Worm (Caenorhabditis elegans): ENCODE data around the gene ZK328.6.

The ZK328.6 gene

DNA sequence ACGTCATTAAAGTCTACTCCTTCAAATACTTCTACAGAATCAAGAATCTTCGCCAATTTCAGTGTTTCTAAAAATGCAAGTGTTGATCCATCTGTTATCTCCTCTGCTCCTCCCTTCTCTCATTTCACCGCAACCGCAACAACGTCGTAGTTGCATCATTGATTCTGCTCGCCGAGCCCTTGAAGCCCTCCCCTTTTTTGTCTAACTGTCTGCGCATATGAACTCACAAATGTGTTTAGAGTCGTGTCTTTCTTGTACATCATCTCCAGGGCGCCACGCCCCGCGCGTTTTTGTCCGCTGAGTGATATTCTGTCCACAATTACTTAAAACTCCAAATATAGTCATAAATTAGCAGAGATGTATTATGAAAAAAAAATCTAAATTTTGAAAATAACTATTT lies 42.4 kb downstream of the ZK328.6 start:
- TF ChIP-seq fos-1 (tag; optimal IDR thresholded peaks at IDR 0.05) = no peak
- peak; percentile 28 for TF ChIP-seq rnt-1 (tag; optimal IDR thresholded peaks at IDR 0.05)
- no peak for TF ChIP-seq nhr-76 (tag; optimal IDR thresholded peaks at IDR 0.05)
- no peak for TF ChIP-seq zag-1 (tag; optimal IDR thresholded peaks at IDR 0.05)
- peak; percentile 7 for TF ChIP-seq nhr-71 (tag; optimal IDR thresholded peaks at IDR 0.05)
- TF ChIP-seq nhr-19 (GFP tag; conservative IDR thresholded peaks at IDR 0.05) = 0 out of 2 replicates have a peak, but pooled peaks have one; percentile 12
- TF ChIP-seq irx-1 (tag; optimal IDR thresholded peaks at IDR 0.05) = no peak
- TF ChIP-seq C34B4.2 (tag; optimal IDR thresholded peaks at IDR 0.05) = no peak
- peak in 1 of 2 experiments; percentile 4 for TF ChIP-seq lin-35 (GFP tag; optimal IDR thresholded peaks at IDR 0.05)
- no peak for TF ChIP-seq efl-1 (optimal IDR thresholded peaks at IDR 0.05)
- no peak for TF ChIP-seq efl-1 (GFP tag; optimal IDR thresholded peaks at IDR 0.05 in 1 of 2)
- no peak for TF ChIP-seq lin-15B (tag; optimal IDR thresholded peaks at IDR 0.05)
- peak; percentile 50 for TF ChIP-seq lin-14 (GFP tag; optimal IDR thresholded peaks at IDR 0.05)
- no peak for TF ChIP-seq nhr-12 (tag; optimal IDR thresholded peaks at IDR 0.05)
- TF ChIP-seq ceh-82 (tag; optimal IDR thresholded peaks at IDR 0.05) = peak in 1 of 3 experiments; percentile 14
- peak in 1 of 2 experiments; percentile 16 for TF ChIP-seq lsy-2 (tag; optimal IDR thresholded peaks at IDR 0.05)
- peak; percentile 15 for TF ChIP-seq mep-1 (tag; optimal IDR thresholded peaks at IDR 0.05)
- TF ChIP-seq aha-1 (tag; optimal IDR thresholded peaks at IDR 0.05) = no peak
- peak; percentile 9 for TF ChIP-seq egl-13 (tag; optimal IDR thresholded peaks at IDR 0.05)

DNA sequence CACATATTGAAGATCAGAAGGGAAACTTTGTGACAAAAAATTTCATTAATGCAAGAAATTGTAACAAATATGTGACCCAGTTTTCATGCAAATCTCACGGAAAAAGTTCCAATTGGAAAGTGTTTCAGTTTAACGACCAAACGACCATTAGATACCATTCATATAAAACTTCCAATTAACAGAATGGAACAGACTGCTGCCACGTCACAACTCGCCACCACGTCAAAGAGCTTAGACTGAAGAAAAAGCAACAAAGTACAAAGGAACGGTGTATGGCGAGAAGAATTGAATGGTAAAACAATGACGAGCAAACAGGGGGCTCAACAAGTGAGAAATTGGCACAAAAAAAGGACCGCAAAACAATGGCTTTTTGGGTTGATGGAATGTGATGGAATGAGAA lies 45.0 kb downstream of the ZK328.6 start, which contains the start of gene T04C9.3:
TSS of gene T04C9.3 (plus strand) at position 301 of the 400 bp plus-strand sequence.
- TF ChIP-seq nhr-28 (tag; optimal IDR thresholded peaks at IDR 0.05) = no peak
- no peak for TF ChIP-seq lin-14 (GFP tag; optimal IDR thresholded peaks at IDR 0.05)
- TF ChIP-seq nhr-90 (tag; optimal IDR thresholded peaks at IDR 0.05; ENCODE audit: poor library complexity) = no peak
- no peak for TF ChIP-seq C34B4.2 (tag; optimal IDR thresholded peaks at IDR 0.05)
- no peak for TF ChIP-seq nhr-84 (tag; optimal IDR thresholded peaks at IDR 0.05)
- TF ChIP-seq elt-2 (tag; optimal IDR thresholded peaks at IDR 0.05) = no peak
- no peak for TF ChIP-seq mep-1 (tag; optimal IDR thresholded peaks at IDR 0.05)
- no peak for TF ChIP-seq blmp-1 (tag; optimal IDR thresholded peaks at IDR 0.05)
- no peak for TF ChIP-seq lin-13 (GFP tag; optimal IDR thresholded peaks at IDR 0.05)
- no peak for TF ChIP-seq mab-9 (GFP tag; IDR thresholded peaks at IDR 0.05)
- no peak for TF ChIP-seq hpl-2 (GFP tag; optimal IDR thresholded peaks at IDR 0.05)
- TF ChIP-seq unc-130 (tag; optimal IDR thresholded peaks at IDR 0.05) = no peak

DNA sequence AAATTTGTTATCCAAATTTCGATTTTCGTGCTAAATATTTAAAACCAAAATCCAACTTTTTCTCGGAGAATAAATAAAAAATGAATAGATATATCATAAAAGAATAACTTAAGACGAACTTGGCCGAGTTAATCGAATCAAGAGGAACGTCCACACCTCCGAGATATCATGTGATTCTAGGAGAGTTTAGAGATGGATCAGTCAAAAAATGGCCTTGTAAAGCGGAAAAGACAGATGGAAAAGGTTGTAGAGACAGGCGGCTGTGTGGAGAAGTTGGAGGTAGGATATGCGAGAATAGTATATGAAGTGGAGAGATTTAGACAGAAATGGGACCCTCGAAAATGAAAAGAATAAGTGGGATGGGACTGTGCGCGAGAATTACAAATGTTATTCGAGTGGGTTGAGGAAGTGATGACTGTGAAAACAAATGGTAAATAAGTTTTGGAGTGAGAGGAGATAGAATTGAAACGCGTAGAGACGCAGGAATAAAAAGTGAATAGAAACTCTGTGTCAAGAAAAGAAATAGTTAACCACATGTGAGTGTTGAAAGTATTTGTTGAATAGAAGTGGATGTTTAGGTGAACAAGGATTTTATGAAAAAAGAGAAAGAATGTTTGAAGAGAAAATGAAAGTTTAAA lies 47.5 kb downstream of the ZK328.6 start:
- TF ChIP-seq egl-27 (tag; optimal IDR thresholded peaks at IDR 0.05) (no peak), nhr-77 (tag; optimal IDR thresholded peaks at IDR 0.05) (no peak), sptf-1 (tag; optimal IDR thresholded peaks at IDR 0.05) (no peak), aha-1 (tag; optimal IDR thresholded peaks at IDR 0.05) (no peak), nhr-85 (tag) (peak; percentile 81), aly-2 (tag; optimal IDR thresholded peaks at IDR 0.05) (no peak), ceh-63 (GFP tag; optimal IDR thresholded peaks at IDR 0.05) (no peak), snu-23 (GFP tag; optimal IDR thresholded peaks at IDR 0.05) (peak; percentile 13), blmp-1 (tag; optimal IDR thresholded peaks at IDR 0.05) (peak; percentile 47), nhr-11 (tag; optimal IDR thresholded peaks at IDR 0.05) (no peak), swsn-7 (tag; optimal IDR thresholded peaks at IDR 0.05) (peak; percentile 8), sup-37 (GFP tag; optimal IDR thresholded peaks at IDR 0.05) (no peak), nhr-90 (tag; optimal IDR thresholded peaks at IDR 0.05; ENCODE audit: poor library complexity) (peak; percentile 1), lin-35 (GFP tag; optimal IDR thresholded peaks at IDR 0.05) (peak in 1 of 2 experiments; percentile 20), nhr-84 (tag; optimal IDR thresholded peaks at IDR 0.05) (no peak), lsy-2 (tag; optimal IDR thresholded peaks at IDR 0.05) (peak in 1 of 2 experiments; percentile 24), lin-14 (GFP tag; optimal IDR thresholded peaks at IDR 0.05) (peak; percentile 77), nhr-20 (tag; optimal IDR thresholded peaks at IDR 0.05) (peak; percentile 9)

All from whole organism, L1 larva.